Worm (Caenorhabditis elegans) whole organism, late embryonic: Measurements from ENCODE around the gene Y17G7B.21.
A peak's percentile ranks its signal among the peaks of the same experiment; 100 is the strongest.

Source experiments
- Y22D7AL.16 ChIP-seq: sonication (generic microtip); optimal IDR thresholded peaks from 2 replicates; lab custom pipeline; 2016; ENCODE audit warnings: missing genetic modification characterization, missing compliant biosample characterization
- ceh-14 ChIP-seq: sonication (generic microtip); optimal IDR thresholded peaks from 2 replicates; lab custom pipeline; 2016; ENCODE audit warnings: missing genotype, missing genetic modification characterization, missing compliant biosample characterization
- ceh-19 ChIP-seq: fragments of 200-800 bp; sonication (Bioruptor generic); optimal IDR thresholded peaks from 2 replicates; lab custom pipeline; 2018; ENCODE audit warnings: mild to moderate bottlenecking, missing genetic modification characterization, missing compliant biosample characterization
- ceh-22 ChIP-seq: sonication (generic microtip); optimal IDR thresholded peaks from 2 replicates; lab custom pipeline; 2017; ENCODE audit warnings: missing biosample characterization, missing genetic modification characterization
- ceh-24 ChIP-seq: sonication (generic microtip); optimal IDR thresholded peaks from 2 replicates; lab custom pipeline; 2016; ENCODE audit warnings: mild to moderate bottlenecking, missing genetic modification characterization, missing compliant biosample characterization
- ceh-30 ChIP-seq: fragments of 150-350 bp; optimal IDR thresholded peaks from 2 replicates; lab custom pipeline; 2014; ENCODE audit warnings: missing biosample characterization, missing genetic modification characterization
- ceh-48 ChIP-seq: sonication (generic microtip); optimal IDR thresholded peaks from 2 replicates; lab custom pipeline; 2016; ENCODE audit warnings: missing genetic modification characterization, inconsistent platforms, missing compliant biosample characterization
- ceh-6 ChIP-seq: fragments of 200-800 bp; sonication (Bioruptor generic); optimal IDR thresholded peaks from 2 replicates; lab custom pipeline; 2018; ENCODE audit warnings: mild to moderate bottlenecking, missing genetic modification characterization, missing compliant biosample characterization
- ceh-9 ChIP-seq: sonication (generic microtip); optimal IDR thresholded peaks from 2 replicates; lab custom pipeline; 2016; ENCODE audit warnings: mild to moderate bottlenecking, missing genetic modification characterization, inconsistent platforms, missing compliant biosample characterization
- che-1 ChIP-seq: sonication (generic microtip); optimal IDR thresholded peaks from 2 replicates; lab custom pipeline; 2016; ENCODE audit warnings: mild to moderate bottlenecking, missing genetic modification characterization, missing compliant biosample characterization
- dmd-4 ChIP-seq: sonication (generic microtip); optimal IDR thresholded peaks from 2 replicates; lab custom pipeline; 2016; ENCODE audit warnings: borderline replicate concordance, missing genetic modification characterization, missing compliant biosample characterization
- dve-1 ChIP-seq: sonication (generic microtip); optimal IDR thresholded peaks from 2 replicates; lab custom pipeline; 2017; ENCODE audit warnings: antibody characterized with exemption, mild to moderate bottlenecking, missing genetic modification characterization, missing compliant biosample characterization
- elt-2 ChIP-seq: sonication (generic microtip); optimal IDR thresholded peaks from 2 replicates; lab custom pipeline; 2016; ENCODE audit warnings: missing genetic modification reagents, missing genetic modification characterization, missing compliant biosample characterization
- eyg-1 ChIP-seq: sonication (generic microtip); optimal IDR thresholded peaks from 2 replicates; lab custom pipeline; 2016; ENCODE audit warnings: missing genotype, missing genetic modification characterization, missing compliant biosample characterization
- fax-1 ChIP-seq: sonication (generic microtip); optimal IDR thresholded peaks from 2 replicates; lab custom pipeline; 2016; ENCODE audit warnings: missing genotype, missing genetic modification characterization, missing compliant biosample characterization
- hlh-13 ChIP-seq: fragments of 200-800 bp; sonication (Bioruptor generic); optimal IDR thresholded peaks from 2 replicates; lab custom pipeline; 2018; ENCODE audit warnings: mild to moderate bottlenecking, missing genetic modification characterization, missing compliant biosample characterization
- hlh-15 ChIP-seq: sonication (generic microtip); optimal IDR thresholded peaks from 2 replicates; lab custom pipeline; 2016; ENCODE audit warnings: missing genetic modification characterization, missing compliant biosample characterization
- hlh-6 ChIP-seq: sonication (generic microtip); optimal IDR thresholded peaks from 2 replicates; lab custom pipeline; 2016; ENCODE audit warnings: missing genotype, missing genetic modification characterization, missing compliant biosample characterization
- lim-6 ChIP-seq: sonication (generic microtip); optimal IDR thresholded peaks from 2 replicates; lab custom pipeline; 2016; ENCODE audit warnings: missing genetic modification characterization, missing compliant biosample characterization
- lin-11 ChIP-seq: fragments of 200-800 bp; sonication (Bioruptor generic); optimal IDR thresholded peaks from 2 replicates; lab custom pipeline; 2018; ENCODE audit warnings: mild to moderate bottlenecking, missing genetic modification characterization, missing compliant biosample characterization
- nfya-1 ChIP-seq: sonication (generic microtip); optimal IDR thresholded peaks from 2 replicates; lab custom pipeline; 2017; ENCODE audit warnings: missing genetic modification characterization, mild to moderate bottlenecking, missing compliant biosample characterization, antibody characterized with exemption, moderate library complexity
- odd-2 ChIP-seq: sonication (generic microtip); optimal IDR thresholded peaks from 2 replicates; lab custom pipeline; 2017; ENCODE audit warnings: antibody characterized with exemption, mild to moderate bottlenecking, missing genetic modification characterization, missing compliant biosample characterization
- pat-9 ChIP-seq: fragments of 200-800 bp; sonication (Bioruptor generic); optimal IDR thresholded peaks from 2 replicates; lab custom pipeline; 2018; ENCODE audit warnings: mild to moderate bottlenecking, missing genetic modification characterization, moderate library complexity, missing compliant biosample characterization
- pha-2 ChIP-seq: sonication (generic microtip); optimal IDR thresholded peaks from 2 replicates; lab custom pipeline; 2017; ENCODE audit warnings: mild to moderate bottlenecking, missing genetic modification characterization, missing compliant biosample characterization
- pqm-1 ChIP-seq: sonication (generic microtip); optimal IDR thresholded peaks from 2 replicates; lab custom pipeline; 2016; ENCODE audit warnings: missing genetic modification characterization, missing compliant biosample characterization
- ref-2 ChIP-seq: sonication (generic microtip); optimal IDR thresholded peaks from 2 replicates; lab custom pipeline; 2016; ENCODE audit warnings: missing genetic modification characterization, missing compliant biosample characterization
- rnt-1 ChIP-seq: sonication (generic microtip); optimal IDR thresholded peaks from 2 replicates; lab custom pipeline; 2016; ENCODE audit warnings: missing genetic modification characterization, missing compliant biosample characterization
- sox-2 ChIP-seq: fragments of 200-800 bp; sonication (Bioruptor generic); IDR thresholded peaks from 2 replicates; pipeline ENCODE4 v1.3.6; 2022; ENCODE audit warnings: missing genetic modification reagents, missing genetic modification characterization, missing compliant biosample characterization
- sox-4 ChIP-seq: sonication (generic microtip); optimal IDR thresholded peaks from 2 replicates; lab custom pipeline; 2017; ENCODE audit warnings: mild to moderate bottlenecking, missing genetic modification characterization, inconsistent platforms, missing compliant biosample characterization
- syd-9 ChIP-seq: sonication (generic microtip); optimal IDR thresholded peaks from 2 replicates; lab custom pipeline; 2016; ENCODE audit warnings: mild to moderate bottlenecking, missing genetic modification characterization, moderate library complexity, missing compliant biosample characterization
- unc-3 ChIP-seq, 2 experiments: fragments of 200-800 bp in 1 of 2; sonication (Bioruptor generic) in 1 of 2; sonication (generic microtip) in 1 of 2; conservative IDR thresholded peaks in 1 of 2; optimal IDR thresholded peaks in 1 of 2; 2 replicates each; pipeline versions ENCODE4 v1.3.6 to Lab custom; 2016 to 2022; ENCODE audit warnings: missing compliant biosample characterization in 2 of 2, missing genetic modification characterization in 2 of 2, missing genetic modification reagents in 1 of 2
- unc-55 ChIP-seq: sonication (generic microtip); optimal IDR thresholded peaks from 2 replicates; lab custom pipeline; 2017; ENCODE audit warnings: missing biosample characterization, missing genetic modification reagents, missing genetic modification characterization
- unc-86 ChIP-seq: sonication (generic microtip); optimal IDR thresholded peaks from 2 replicates; lab custom pipeline; 2016; ENCODE audit warnings: missing genetic modification characterization, missing compliant biosample characterization
- zip-5 ChIP-seq: sonication (generic microtip); optimal IDR thresholded peaks from 2 replicates; lab custom pipeline; 2016; ENCODE audit warnings: missing genetic modification characterization, missing compliant biosample characterization

Gene Y17G7B.21

ce11 chrII:11967507-11968127, 9.8 kb downstream of the Y17G7B.21 start, which contains the start of gene W03C9.5 (continued):
- peak; percentile 78 for TF ChIP-seq hlh-6 (tag; lab: Kevin White, UChicago)
- no peak for TF ChIP-seq ceh-22 (tag; lab: Kevin White, UChicago)
- peak; percentile 99 for TF ChIP-seq ref-2 (tag; lab: Kevin White, UChicago)
- no peak for TF ChIP-seq odd-2
- peak; percentile 95 for TF ChIP-seq elt-2 (tag; lab: Kevin White, UChicago)
- TF ChIP-seq ceh-14 (tag; lab: Kevin White, UChicago): peak; percentile 98
- TF ChIP-seq lin-11 (tag; lab: Kevin White, UChicago): peak; percentile 39
- peak; percentile 94 for TF ChIP-seq unc-86
- TF ChIP-seq zip-5 (tag; lab: Kevin White, UChicago): peak; percentile 95
- no peak for TF ChIP-seq ceh-24 (tag; lab: Kevin White, UChicago)
- TF ChIP-seq unc-3 (GFP tag; conservative IDR thresholded peaks at IDR 0.05; lab: Robert Waterston, UW): peak; percentile 72; the same call in 1 of the 2 replicates
- peak; percentile 89 for TF ChIP-seq unc-3 (tag; optimal IDR thresholded peaks at IDR 0.05; lab: Kevin White, UChicago)
- peak; percentile 98 for TF ChIP-seq pqm-1
- peak; percentile 91 for TF ChIP-seq syd-9 (tag; lab: Kevin White, UChicago)
- TF ChIP-seq ceh-48: peak; percentile 28
- TF ChIP-seq rnt-1 (tag; lab: Kevin White, UChicago): peak; percentile 99
- TF ChIP-seq dmd-4: peak; percentile 97
- peak; percentile 58 for TF ChIP-seq hlh-13 (GFP tag; lab: Kevin White, UChicago)

DNA sequence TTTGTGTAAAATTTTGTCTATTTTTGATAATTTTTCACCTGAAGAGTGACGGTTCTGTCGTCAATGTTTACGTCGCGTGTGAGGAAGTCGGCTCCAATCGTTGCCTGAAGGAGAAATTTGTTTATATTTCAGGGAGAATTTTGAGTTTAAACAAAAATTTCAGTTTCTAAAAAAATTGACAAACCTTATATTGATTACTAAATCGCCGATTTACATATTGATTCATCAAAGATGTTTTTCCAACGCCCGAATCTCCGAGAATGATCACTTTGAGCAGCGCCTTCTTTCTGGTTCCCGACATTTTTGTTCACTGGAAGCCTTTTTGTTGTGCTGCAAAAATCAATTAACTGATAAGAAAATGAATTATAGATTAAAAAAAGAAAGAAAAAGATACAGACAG, 10.9 kb downstream of the Y17G7B.21 start, which contains the start of gene rab-7:
TSS of gene rab-7 (minus strand) at position 330 of the 400 bp plus-strand sequence.
- TF ChIP-seq eyg-1 (tag; lab: Kevin White, UChicago): no peak
- TF ChIP-seq sox-2: no peak
- TF ChIP-seq hlh-13 (GFP tag; lab: Kevin White, UChicago): no peak
- TF ChIP-seq Y22D7AL.16: no peak
- no peak for TF ChIP-seq dve-1 (tag; lab: Kevin White, UChicago)
- no peak for TF ChIP-seq sox-4 (tag; lab: Kevin White, UChicago)
- no peak for TF ChIP-seq nfya-1 (tag; lab: Kevin White, UChicago)
- TF ChIP-seq fax-1 (tag; lab: Kevin White, UChicago): no peak
- TF ChIP-seq pat-9 (tag; lab: Kevin White, UChicago): no peak
- no peak for TF ChIP-seq hlh-15 (tag; lab: Kevin White, UChicago)
- TF ChIP-seq ceh-6: no peak
- TF ChIP-seq, all 69 proteins: peak for 0

- TF ChIP-seq che-1 (tag; lab: Kevin White, UChicago) (no peak), ceh-19 (GFP tag; lab: Kevin White, UChicago) (no peak), ceh-30 (tag; lab: Kevin White, UChicago) (no peak), unc-55 (GFP tag; lab: Kevin White, UChicago) (no peak), sox-4 (tag; lab: Kevin White, UChicago) (no peak), lim-6 (tag; lab: Kevin White, UChicago) (no peak), ceh-22 (tag; lab: Kevin White, UChicago) (no peak), ceh-9 (no peak), fax-1 (tag; lab: Kevin White, UChicago) (no peak), pha-2 (tag; lab: Kevin White, UChicago) (no peak)
Observed at ce11 chrII:11964847-11965246, 12.6 kb downstream of the Y17G7B.21 start.

- TF ChIP-seq nfya-1 (tag; lab: Kevin White, UChicago) (peak; percentile 84), hlh-15 (tag; lab: Kevin White, UChicago) (no peak)
Observed at ce11 chrII:11963132-11963630, 14.3 kb downstream of the Y17G7B.21 start.
